Fruit fly (Drosophila melanogaster) whole organism, embryonic: ENCODE data around the gene CG6126.

Experiments used
- Bdp1 ChIP-seq: fragments of 200-800 bp; sonication (Bioruptor generic); optimal IDR thresholded peaks from 3 replicates; lab custom pipeline; 2016; ENCODE audit warnings: missing biosample characterization, missing genetic modification characterization
- CG11093 ChIP-seq: fragments of 200-800 bp; sonication (Bioruptor generic); IDR thresholded peaks from 3 replicates; pipeline ENCODE4 v1.3.6; 2022; ENCODE audit warnings: missing biosample characterization, missing genetic modification characterization
- CG1233 ChIP-seq: fragments of 200-800 bp; sonication (Bioruptor generic); optimal IDR thresholded peaks from 4 replicates; lab custom pipeline; 2018; ENCODE audit warnings: missing biosample characterization, mild to moderate bottlenecking, missing genetic modification characterization
- CG14050 ChIP-seq: fragments of 200-800 bp; sonication (Bioruptor generic); IDR thresholded peaks from 3 replicates; pipeline ENCODE4 v1.3.6; 2022; ENCODE audit warnings: missing biosample characterization, missing genetic modification characterization
- CG16813 ChIP-seq: fragments of 200-800 bp; sonication (Bioruptor generic); IDR thresholded peaks from 3 replicates; pipeline ENCODE4 v1.3.6; 2022; ENCODE audit warnings: missing biosample characterization, missing genetic modification characterization; ENCODE audit not compliant: partially characterized antibody
- CG17328 ChIP-seq: fragments of 200-800 bp; sonication (Bioruptor generic); IDR thresholded peaks from 2 replicates; pipeline ENCODE4 v1.3.6; 2022; ENCODE audit warnings: missing biosample characterization, missing genetic modification characterization
- CG2199 ChIP-seq: fragments of 200-800 bp; sonication (Bioruptor generic); IDR thresholded peaks from 3 replicates; pipeline ENCODE4 v1.3.6; 2022; ENCODE audit warnings: missing biosample characterization, missing genetic modification characterization
- CG3065 ChIP-seq: fragments of 200-800 bp; sonication (Bioruptor generic); optimal IDR thresholded peaks from 2 replicates; lab custom pipeline; 2016; ENCODE audit warnings: missing biosample characterization, missing genetic modification characterization
- CG31441 ChIP-seq: fragments of 200-800 bp; sonication (Bioruptor generic); IDR thresholded peaks from 2 replicates; pipeline ENCODE4 v1.3.6; 2022; ENCODE audit warnings: missing biosample characterization, missing genetic modification characterization
- CG4360 ChIP-seq: fragments of 200-800 bp; sonication (Bioruptor generic); IDR thresholded peaks from 2 replicates; pipeline ENCODE4 v1.3.6; 2022; ENCODE audit warnings: missing biosample characterization, missing genetic modification characterization
- CG6854 ChIP-seq: fragments of 200-800 bp; sonication (Bioruptor generic); optimal IDR thresholded peaks from 3 replicates; lab custom pipeline; 2017; ENCODE audit warnings: missing biosample characterization, mild to moderate bottlenecking, missing genetic modification characterization
- CG7928 ChIP-seq: fragments of 200-800 bp; sonication (Bioruptor generic); optimal IDR thresholded peaks from 2 replicates; lab custom pipeline; 2017; ENCODE audit warnings: missing biosample characterization, mild to moderate bottlenecking, missing genetic modification characterization
- CG7963 ChIP-seq: fragments of 200-800 bp; sonication (Bioruptor generic); IDR thresholded peaks from 3 replicates; pipeline ENCODE4 v1.3.6; 2022; ENCODE audit warnings: missing biosample characterization, missing genetic modification characterization; ENCODE audit not compliant: partially characterized antibody
- CG8089 ChIP-seq: fragments of 200-800 bp; sonication (Bioruptor generic); optimal IDR thresholded peaks from 3 replicates; lab custom pipeline; 2016; ENCODE audit warnings: missing biosample characterization, missing genetic modification characterization
- CG8290 ChIP-seq, 3 experiments: fragments of 200-800 bp; sonication (Bioruptor generic); optimal IDR thresholded peaks; 2 replicates each; lab custom pipeline; 2016 to 2019; ENCODE audit warnings: missing biosample characterization in 3 of 3, missing genetic modification characterization in 3 of 3, mild to moderate bottlenecking in 2 of 3, moderate library complexity in 1 of 3
- CG8388 ChIP-seq: fragments of 200-800 bp; sonication (Bioruptor generic); optimal IDR thresholded peaks from 2 replicates; lab custom pipeline; 2019; ENCODE audit warnings: missing biosample characterization, mild to moderate bottlenecking, missing genetic modification characterization, moderate library complexity
- CG9609 ChIP-seq: fragments of 200-800 bp; sonication (Bioruptor generic); optimal IDR thresholded peaks from 3 replicates; lab custom pipeline; 2016; ENCODE audit warnings: missing biosample characterization, missing genetic modification characterization
- Chrac-16 ChIP-seq: fragments of 200-800 bp; sonication (Bioruptor generic); optimal IDR thresholded peaks from 3 replicates; lab custom pipeline; 2016; ENCODE audit warnings: missing biosample characterization, missing genetic modification characterization
- CoRest ChIP-seq: fragments of 200-800 bp; sonication (Bioruptor generic); optimal IDR thresholded peaks from 3 replicates; lab custom pipeline; 2018; ENCODE audit warnings: missing biosample characterization, mild to moderate bottlenecking, missing genetic modification characterization, moderate library complexity
- Dfd ChIP-seq, 2 experiments: fragments of >200 bp; optimal IDR thresholded peaks; 2 replicates each; lab custom pipeline; 2017; ENCODE audit warnings: missing biosample characterization in 2 of 2, missing genetic modification characterization in 2 of 2
- Elba2 ChIP-seq: fragments of 200-800 bp; sonication (Bioruptor generic); optimal IDR thresholded peaks from 3 replicates; lab custom pipeline; 2016; ENCODE audit warnings: missing biosample characterization, missing genetic modification characterization
- Hmx ChIP-seq: fragments of 200-800 bp; sonication (Bioruptor generic); optimal IDR thresholded peaks from 2 replicates; lab custom pipeline; 2016; ENCODE audit warnings: missing biosample characterization, missing genetic modification characterization
- Hsf ChIP-seq: fragments of 200-800 bp; sonication (Bioruptor generic); optimal IDR thresholded peaks from 3 replicates; lab custom pipeline; 2016; ENCODE audit warnings: missing biosample characterization, missing genetic modification characterization
- Lhr ChIP-seq: fragments of 200-800 bp; sonication (Bioruptor generic); optimal IDR thresholded peaks from 3 replicates; lab custom pipeline; 2017; ENCODE audit warnings: mild to moderate bottlenecking, missing biosample characterization, missing genetic modification reagents, missing genetic modification characterization
- Rx ChIP-seq: fragments of 200-800 bp; sonication (Bioruptor generic); IDR thresholded peaks from 2 replicates; pipeline ENCODE4 v1.3.6; 2022; ENCODE audit warnings: missing biosample characterization, missing genetic modification characterization
- Stat92E ChIP-seq, 3 experiments: fragments of >200 bp in 2 of 3; fragments of 200-800 bp in 1 of 3; sonication (Bioruptor generic) in 1 of 3; optimal IDR thresholded peaks; 2 replicates each; lab custom pipeline; 2017 to 2019; ENCODE audit warnings: missing biosample characterization in 3 of 3, missing genetic modification characterization in 3 of 3, mild to moderate bottlenecking in 1 of 3, moderate library complexity in 1 of 3
- amos ChIP-seq: fragments of 200-800 bp; sonication (Bioruptor generic); IDR thresholded peaks from 2 replicates; pipeline ENCODE4 v1.3.6; 2022; ENCODE audit warnings: missing biosample characterization, missing genetic modification characterization; ENCODE audit not compliant: partially characterized antibody
- bbx ChIP-seq: fragments of 200-800 bp; sonication (Bioruptor generic); IDR thresholded peaks from 2 replicates; pipeline ENCODE4 v1.3.6; 2022; ENCODE audit warnings: missing biosample characterization, missing genetic modification characterization; ENCODE audit not compliant: partially characterized antibody
- bsh ChIP-seq, 2 experiments: fragments of 200-800 bp; sonication (Bioruptor generic); optimal IDR thresholded peaks; 2 replicates each; lab custom pipeline; 2017 to 2018; ENCODE audit warnings: mild to moderate bottlenecking in 2 of 2, missing biosample characterization in 2 of 2, missing genetic modification characterization in 2 of 2, moderate library complexity in 1 of 2
- chm ChIP-seq: fragments of 200-800 bp; sonication (Bioruptor generic); IDR thresholded peaks from 2 replicates; pipeline ENCODE4 v1.3.6; 2022; ENCODE audit warnings: missing biosample characterization, missing genetic modification characterization
- ci ChIP-seq: fragments of 200-800 bp; sonication (Bioruptor generic); IDR thresholded peaks from 3 replicates; pipeline ENCODE4 v1.3.6; 2022; ENCODE audit warnings: missing biosample characterization, missing genetic modification characterization
- danr ChIP-seq: fragments of 200-800 bp; sonication (Bioruptor generic); IDR thresholded peaks from 2 replicates; pipeline ENCODE4 v1.3.6; 2022; ENCODE audit warnings: missing biosample characterization, missing genetic modification characterization
- dm ChIP-seq: fragments of 200-800 bp; sonication (Bioruptor generic); optimal IDR thresholded peaks from 3 replicates; lab custom pipeline; 2016; ENCODE audit warnings: missing biosample characterization, missing genetic modification characterization
- emc ChIP-seq: fragments of 200-800 bp; sonication (Bioruptor generic); optimal IDR thresholded peaks from 2 replicates; lab custom pipeline; 2016; ENCODE audit warnings: missing biosample characterization, missing genetic modification characterization
- hkb ChIP-seq, 2 experiments: fragments of 200-800 bp in 1 of 2; fragments of >200 bp in 1 of 2; sonication (Bioruptor generic) in 1 of 2; IDR thresholded peaks in 1 of 2; optimal IDR thresholded peaks in 1 of 2; 2 replicates each; pipeline versions ENCODE4 v1.3.6 to Lab custom; 2017 to 2022; ENCODE audit warnings: missing biosample characterization in 1 of 2, missing genetic modification characterization in 1 of 2
- lov ChIP-seq, 2 experiments: fragments of 200-800 bp in 1 of 2; fragments of >200 bp in 1 of 2; sonication (Bioruptor generic) in 1 of 2; IDR thresholded peaks in 1 of 2; optimal IDR thresholded peaks in 1 of 2; 2 replicates in 1 of 2; 3 replicates in 1 of 2; pipeline versions ENCODE4 v1.3.6 to Lab custom; 2017 to 2022; ENCODE audit warnings: missing biosample characterization in 1 of 2, missing genetic modification characterization in 1 of 2
- nerfin-1 ChIP-seq: fragments of 200-800 bp; sonication (Bioruptor generic); optimal IDR thresholded peaks from 3 replicates; lab custom pipeline; 2019; ENCODE audit warnings: missing biosample characterization, mild to moderate bottlenecking, missing genetic modification characterization, moderate library complexity
- pan ChIP-seq, 4 experiments: fragments of >200 bp in 3 of 4; fragments of 200-800 bp in 1 of 4; sonication (Bioruptor generic) in 1 of 4; optimal IDR thresholded peaks in 3 of 4; IDR thresholded peaks in 1 of 4; 2 replicates each; pipeline versions ENCODE4 v1.3.6 to Lab custom; 2017 to 2022; ENCODE audit warnings: missing biosample characterization in 2 of 4, missing genetic modification characterization in 2 of 4, mixed read lengths in 1 of 4
- pb ChIP-seq: fragments of 200-800 bp; sonication (Bioruptor generic); optimal IDR thresholded peaks from 3 replicates; lab custom pipeline; 2016; ENCODE audit warnings: missing biosample characterization, missing genetic modification characterization
- pfk ChIP-seq: fragments of 200-800 bp; sonication (Bioruptor generic); optimal IDR thresholded peaks from 2 replicates; lab custom pipeline; 2018; ENCODE audit warnings: missing biosample characterization, mild to moderate bottlenecking, missing genetic modification characterization, moderate library complexity
- pros ChIP-seq: fragments of 200-800 bp; sonication (Bioruptor generic); optimal IDR thresholded peaks from 3 replicates; lab custom pipeline; 2019; ENCODE audit warnings: missing biosample characterization, mild to moderate bottlenecking, missing genetic modification characterization, moderate library complexity
- pum ChIP-seq: fragments of 200-800 bp; sonication (Bioruptor generic); optimal IDR thresholded peaks from 2 replicates; lab custom pipeline; 2016; ENCODE audit warnings: missing biosample characterization, missing genetic modification characterization
- salm ChIP-seq: fragments of 200-800 bp; sonication (Bioruptor generic); optimal IDR thresholded peaks from 2 replicates; lab custom pipeline; 2018; ENCODE audit warnings: missing biosample characterization, mild to moderate bottlenecking, missing genetic modification characterization
- slou ChIP-seq: fragments of 200-800 bp; sonication (Bioruptor generic); optimal IDR thresholded peaks from 3 replicates; lab custom pipeline; 2016; ENCODE audit warnings: missing biosample characterization, missing genetic modification characterization
- z ChIP-seq: fragments of 200-800 bp; sonication (Bioruptor generic); IDR thresholded peaks from 3 replicates; pipeline ENCODE4 v1.3.6; 2022; ENCODE audit warnings: missing biosample characterization, missing genetic modification characterization
- zf30C ChIP-seq: fragments of 200-800 bp; sonication (Bioruptor generic); optimal IDR thresholded peaks from 3 replicates; lab custom pipeline; 2018; ENCODE audit warnings: missing biosample characterization, mild to moderate bottlenecking, missing genetic modification characterization

CG6126 gene

dm6 chr3R:16186791-16187681 is 15.8 kb downstream of the CG6126 start, which contains the start of gene sra (continued):
- TF ChIP-seq lov (optimal IDR thresholded peaks at IDR 0.05; lab: Kevin White, UChicago) (no peak), lov (GFP tag; IDR thresholded peaks at IDR 0.05; lab: Robert Waterston, UW) (peak; percentile 25; the same call in 1 of the 3 replicates), CG7928 (GFP tag; lab: Kevin White, UChicago) (no peak), pum (GFP tag; lab: Kevin White, UChicago) (no peak), nerfin-1 (tag; lab: Kevin White, UChicago) (peak; percentile 10), danr (GFP tag; lab: Robert Waterston, UW) (no peak), CG8089 (GFP tag; lab: Kevin White, UChicago) (no peak), CG4360 (GFP tag; lab: Robert Waterston, UW) (peak; percentile 69), CoRest (tag; lab: Kevin White, UChicago) (peak; percentile 37), CG8388 (GFP tag; lab: Kevin White, UChicago) (peak; percentile 20), CG14050 (GFP tag; lab: Robert Waterston, UW) (no peak), pb (GFP tag; lab: Kevin White, UChicago) (no peak), Elba2 (no peak), CG9609 (GFP tag; lab: Kevin White, UChicago) (no peak), CG8290 (GFP tag; optimal IDR thresholded peaks at IDR 0.05; lab: Kevin White, UChicago) (peak; percentile 3), CG8290 (tag; optimal IDR thresholded peaks at IDR 0.05; lab: Kevin White, UChicago) (peak in 1 of 2 experiments; percentile 80), dm (GFP tag; lab: Kevin White, UChicago) (peak; percentile 47), CG11093 (no peak), CG7963 (peak; percentile 98), Chrac-16 (GFP tag; lab: Kevin White, UChicago) (no peak), slou (no peak), pfk (GFP tag; lab: Kevin White, UChicago) (no peak), CG3065 (GFP tag; lab: Kevin White, UChicago) (no peak), pros (GFP tag; lab: Kevin White, UChicago) (no peak), ci (GFP tag; lab: Robert Waterston, UW) (peak; percentile 72; the same call in 2 of the 3 replicates), pan (optimal IDR thresholded peaks at IDR 0.05; lab: Kevin White, UChicago) (no peak), pan (GFP tag; optimal IDR thresholded peaks at IDR 0.05 in 1 of 2, IDR thresholded peaks at IDR 0.05 in 1 of 2) (no peak), Dfd (GFP tag; optimal IDR thresholded peaks at IDR 0.05; lab: Kevin White, UChicago) (no peak), emc (GFP tag; lab: Kevin White, UChicago) (no peak), CG31441 (GFP tag; lab: Robert Waterston, UW) (peak; percentile 30; the same call in 1 of the 2 replicates), salm (no peak), CG6854 (GFP tag; lab: Kevin White, UChicago) (peak; percentile 30), bbx (GFP tag; lab: Robert Waterston, UW) (peak; percentile 98), CG2199 (GFP tag; lab: Robert Waterston, UW) (peak; percentile 59; the same call in 2 of the 3 replicates), Lhr (GFP tag; lab: Kevin White, UChicago) (peak; percentile 5), amos (GFP tag; lab: Robert Waterston, UW) (peak; percentile 98), bsh (GFP tag; optimal IDR thresholded peaks at IDR 0.05; lab: Kevin White, UChicago) (no peak), z (GFP tag; lab: Robert Waterston, UW) (no peak), Rx (GFP tag; lab: Robert Waterston, UW) (no peak), Hmx (no peak), CG17328 (GFP tag; lab: Robert Waterston, UW) (0 out of 2 replicates have a peak, but pooled peaks have one; percentile 40), hkb (optimal IDR thresholded peaks at IDR 0.05; lab: Kevin White, UChicago) (peak; percentile 65), hkb (GFP tag; IDR thresholded peaks at IDR 0.05; lab: Robert Waterston, UW) (peak; percentile 18; the same call in 1 of the 2 replicates), Bdp1 (GFP tag; lab: Kevin White, UChicago) (peak; percentile 24), Stat92E (GFP tag; optimal IDR thresholded peaks at IDR 0.05; lab: Kevin White, UChicago) (peak in 1 of 3 experiments; percentile 80), CG1233 (GFP tag; lab: Kevin White, UChicago) (peak; percentile 17), zf30C (GFP tag; lab: Kevin White, UChicago) (no peak), CG16813 (GFP tag; lab: Robert Waterston, UW) (peak; percentile 96), Hsf (GFP tag; lab: Kevin White, UChicago) (peak; percentile 45), chm (GFP tag; lab: Robert Waterston, UW) (peak; percentile 71; the same call in 1 of the 2 replicates)
